Worm (Caenorhabditis elegans) whole organism, late embryonic: ENCODE data around the gene ret-1.

Experiments
- C08G9.2 ChIP-seq: sonication (generic microtip); optimal IDR thresholded peaks from 2 replicates; lab custom pipeline; 2016; ENCODE audit warnings: mild to moderate bottlenecking, missing genetic modification characterization, moderate library complexity, missing compliant biosample characterization
- C38D4.7 ChIP-seq: fragments of 200-800 bp; sonication (Bioruptor generic); optimal IDR thresholded peaks from 2 replicates; lab custom pipeline; 2018; ENCODE audit warnings: mild to moderate bottlenecking, missing genetic modification characterization, moderate library complexity, missing compliant biosample characterization
- K02D7.2 ChIP-seq: sonication (generic microtip); optimal IDR thresholded peaks from 2 replicates; lab custom pipeline; 2017; ENCODE audit warnings: mild to moderate bottlenecking, missing genetic modification characterization, missing compliant biosample characterization
- K09A11.1 ChIP-seq: sonication (generic microtip); optimal IDR thresholded peaks from 2 replicates; lab custom pipeline; 2017; ENCODE audit warnings: antibody characterized with exemption, mild to moderate bottlenecking, missing genetic modification characterization, missing compliant biosample characterization; ENCODE audit not compliant: insufficient read depth
- T23F11.4 ChIP-seq: fragments of 200-800 bp; sonication (Bioruptor generic); optimal IDR thresholded peaks from 2 replicates; lab custom pipeline; 2018; ENCODE audit warnings: mild to moderate bottlenecking, missing genetic modification characterization, missing compliant biosample characterization
- Y22D7AL.16 ChIP-seq: sonication (generic microtip); optimal IDR thresholded peaks from 2 replicates; lab custom pipeline; 2016; ENCODE audit warnings: missing genetic modification characterization, missing compliant biosample characterization
- ceh-19 ChIP-seq: fragments of 200-800 bp; sonication (Bioruptor generic); optimal IDR thresholded peaks from 2 replicates; lab custom pipeline; 2018; ENCODE audit warnings: mild to moderate bottlenecking, missing genetic modification characterization, missing compliant biosample characterization
- ceh-22 ChIP-seq: sonication (generic microtip); optimal IDR thresholded peaks from 2 replicates; lab custom pipeline; 2017; ENCODE audit warnings: missing biosample characterization, missing genetic modification characterization
- ceh-24 ChIP-seq: sonication (generic microtip); optimal IDR thresholded peaks from 2 replicates; lab custom pipeline; 2016; ENCODE audit warnings: mild to moderate bottlenecking, missing genetic modification characterization, missing compliant biosample characterization
- ceh-31 ChIP-seq: sonication (generic microtip); optimal IDR thresholded peaks from 2 replicates; lab custom pipeline; 2016; ENCODE audit warnings: missing genetic modification characterization, missing compliant biosample characterization
- ceh-34 ChIP-seq: sonication (generic microtip); optimal IDR thresholded peaks from 2 replicates; lab custom pipeline; 2016; ENCODE audit warnings: mild to moderate bottlenecking, missing genetic modification characterization, missing compliant biosample characterization
- dmd-4 ChIP-seq: sonication (generic microtip); optimal IDR thresholded peaks from 2 replicates; lab custom pipeline; 2016; ENCODE audit warnings: borderline replicate concordance, missing genetic modification characterization, missing compliant biosample characterization
- elt-2 ChIP-seq: sonication (generic microtip); optimal IDR thresholded peaks from 2 replicates; lab custom pipeline; 2016; ENCODE audit warnings: missing genetic modification reagents, missing genetic modification characterization, missing compliant biosample characterization
- ets-4 ChIP-seq: sonication (generic microtip); optimal IDR thresholded peaks from 2 replicates; lab custom pipeline; 2016; ENCODE audit warnings: missing genetic modification characterization, missing compliant biosample characterization
- hlh-15 ChIP-seq: sonication (generic microtip); optimal IDR thresholded peaks from 2 replicates; lab custom pipeline; 2016; ENCODE audit warnings: missing genetic modification characterization, missing compliant biosample characterization
- hlh-30 ChIP-seq: sonication (generic microtip); optimal IDR thresholded peaks from 2 replicates; lab custom pipeline; 2017; ENCODE audit warnings: antibody characterized with exemption, missing genetic modification characterization, missing compliant biosample characterization; ENCODE audit not compliant: insufficient read depth
- hlh-8 ChIP-seq: sonication (generic microtip); optimal IDR thresholded peaks from 2 replicates; lab custom pipeline; 2016; ENCODE audit warnings: missing genotype, missing genetic modification characterization, missing compliant biosample characterization
- nfya-1 ChIP-seq: sonication (generic microtip); optimal IDR thresholded peaks from 2 replicates; lab custom pipeline; 2017; ENCODE audit warnings: missing genetic modification characterization, mild to moderate bottlenecking, missing compliant biosample characterization, antibody characterized with exemption, moderate library complexity
- nhr-11 ChIP-seq: fragments of 150-350 bp; optimal IDR thresholded peaks from 2 replicates; lab custom pipeline; 2014; ENCODE audit warnings: missing biosample characterization, missing genetic modification characterization
- nhr-232 ChIP-seq: sonication (generic microtip); optimal IDR thresholded peaks from 2 replicates; lab custom pipeline; 2016; ENCODE audit warnings: missing genetic modification characterization, missing compliant biosample characterization
- npax-4 ChIP-seq: sonication (generic microtip); optimal IDR thresholded peaks from 2 replicates; lab custom pipeline; 2016; ENCODE audit warnings: missing genetic modification characterization, missing compliant biosample characterization
- pat-9 ChIP-seq: fragments of 200-800 bp; sonication (Bioruptor generic); optimal IDR thresholded peaks from 2 replicates; lab custom pipeline; 2018; ENCODE audit warnings: mild to moderate bottlenecking, missing genetic modification characterization, moderate library complexity, missing compliant biosample characterization
- ref-2 ChIP-seq: sonication (generic microtip); optimal IDR thresholded peaks from 2 replicates; lab custom pipeline; 2016; ENCODE audit warnings: missing genetic modification characterization, missing compliant biosample characterization
- rnt-1 ChIP-seq: sonication (generic microtip); optimal IDR thresholded peaks from 2 replicates; lab custom pipeline; 2016; ENCODE audit warnings: missing genetic modification characterization, missing compliant biosample characterization
- sox-2 ChIP-seq: fragments of 200-800 bp; sonication (Bioruptor generic); IDR thresholded peaks from 2 replicates; pipeline ENCODE4 v1.3.6; 2022; ENCODE audit warnings: missing genetic modification reagents, missing genetic modification characterization, missing compliant biosample characterization
- tbx-2 ChIP-seq: sonication (generic microtip); optimal IDR thresholded peaks from 2 replicates; lab custom pipeline; 2016; ENCODE audit warnings: missing genetic modification characterization, missing compliant biosample characterization
- ttx-3 ChIP-seq: sonication (generic microtip); optimal IDR thresholded peaks from 2 replicates; lab custom pipeline; 2016; ENCODE audit warnings: missing genetic modification reagents, missing genetic modification characterization, missing compliant biosample characterization
- unc-42 ChIP-seq: sonication (generic microtip); optimal IDR thresholded peaks from 2 replicates; lab custom pipeline; 2016; ENCODE audit warnings: missing genotype, missing genetic modification characterization, missing compliant biosample characterization
- unc-55 ChIP-seq: sonication (generic microtip); optimal IDR thresholded peaks from 2 replicates; lab custom pipeline; 2017; ENCODE audit warnings: missing biosample characterization, missing genetic modification reagents, missing genetic modification characterization
- zip-5 ChIP-seq: sonication (generic microtip); optimal IDR thresholded peaks from 2 replicates; lab custom pipeline; 2016; ENCODE audit warnings: missing genetic modification characterization, missing compliant biosample characterization
- ztf-16 ChIP-seq: sonication (generic microtip); optimal IDR thresholded peaks from 2 replicates; lab custom pipeline; 2017; ENCODE audit warnings: missing genetic modification characterization, missing compliant biosample characterization

Gene ret-1

ce11 chrV:14853739-14854138 is 6.5 kb upstream of the ret-1 start:
- no peak for TF ChIP-seq C38D4.7 (GFP tag; lab: Kevin White, UChicago)
- no peak for TF ChIP-seq unc-42 (tag; lab: Kevin White, UChicago)
- no peak for TF ChIP-seq dmd-4
- no peak for TF ChIP-seq ceh-24 (tag; lab: Kevin White, UChicago)
- TF ChIP-seq ceh-22 (tag; lab: Kevin White, UChicago): no peak
- no peak for TF ChIP-seq C08G9.2 (tag; lab: Kevin White, UChicago)
- TF ChIP-seq npax-4 (tag; lab: Kevin White, UChicago): no peak
- TF ChIP-seq zip-5 (tag; lab: Kevin White, UChicago): no peak
- no peak for TF ChIP-seq nhr-11 (tag; lab: Kevin White, UChicago)
- TF ChIP-seq K02D7.2 (tag; lab: Kevin White, UChicago): no peak
- no peak for TF ChIP-seq ceh-19 (GFP tag; lab: Kevin White, UChicago)
- no peak for TF ChIP-seq ets-4 (tag; lab: Kevin White, UChicago)
- no peak for TF ChIP-seq ztf-16 (tag; lab: Kevin White, UChicago)
- no peak for TF ChIP-seq hlh-8 (tag; lab: Kevin White, UChicago)
- TF ChIP-seq K09A11.1 (tag; lab: Kevin White, UChicago): no peak
- TF ChIP-seq ceh-31 (tag; lab: Kevin White, UChicago): no peak
- no peak for TF ChIP-seq Y22D7AL.16 (tag; lab: Kevin White, UChicago)
- TF ChIP-seq, all 69 proteins: peak for 0

ce11 chrV:14852620-14853019 is 5.4 kb upstream of the ret-1 start:
- TF ChIP-seq ceh-19 (GFP tag; lab: Kevin White, UChicago) (no peak), unc-42 (tag; lab: Kevin White, UChicago) (peak; percentile 6)

ce11 chrV:14851972-14852371 is 4.8 kb upstream of the ret-1 start:
- TF ChIP-seq elt-2 (tag; lab: Kevin White, UChicago) (peak; percentile 15), pat-9 (tag; lab: Kevin White, UChicago) (no peak)

ce11 chrV:14851206-14851605 is 4.0 kb upstream of the ret-1 start:
- TF ChIP-seq ceh-31 (tag; lab: Kevin White, UChicago): peak; percentile 51
- peak; percentile 39 for TF ChIP-seq tbx-2 (tag; lab: Kevin White, UChicago)
- peak; percentile 44 for TF ChIP-seq ceh-34 (tag; lab: Kevin White, UChicago)
- TF ChIP-seq unc-42 (tag; lab: Kevin White, UChicago): peak; percentile 60
- no peak for TF ChIP-seq nfya-1 (tag; lab: Kevin White, UChicago)
- TF ChIP-seq, all 69 proteins: peak for 4

ce11 chrV:14850530-14850929 is 3.3 kb upstream of the ret-1 start:
- TF ChIP-seq rnt-1 (no peak), unc-42 (tag; lab: Kevin White, UChicago) (no peak), nfya-1 (tag; lab: Kevin White, UChicago) (no peak), T23F11.4 (GFP tag; lab: Kevin White, UChicago) (no peak), elt-2 (tag; lab: Kevin White, UChicago) (peak; percentile 72), ttx-3 (tag; lab: Kevin White, UChicago) (no peak), sox-2 (GFP tag; lab: Robert Waterston, UW) (no peak), unc-55 (no peak), ceh-31 (tag; lab: Kevin White, UChicago) (no peak), zip-5 (tag; lab: Kevin White, UChicago) (no peak), hlh-30 (tag; lab: Kevin White, UChicago) (peak; percentile 47), ceh-34 (tag; lab: Kevin White, UChicago) (no peak), ref-2 (tag; lab: Kevin White, UChicago) (no peak)

- TF ChIP-seq unc-55: no peak
- no peak for TF ChIP-seq nhr-232 (tag; lab: Kevin White, UChicago)
- peak; percentile 89 for TF ChIP-seq hlh-30 (tag; lab: Kevin White, UChicago)
- TF ChIP-seq nfya-1 (tag; lab: Kevin White, UChicago): peak; percentile 32
- TF ChIP-seq hlh-15 (tag; lab: Kevin White, UChicago): no peak
- peak; percentile 10 for TF ChIP-seq ceh-31 (tag; lab: Kevin White, UChicago)
- TF ChIP-seq, all 69 proteins: peak for 3
Measured at ce11 chrV:14849628-14850027, 2.4 kb upstream of the ret-1 start.
